Fruit fly (Drosophila melanogaster) whole organism, embryonic: ENCODE measurements around the gene CG8837.

ENCODE experiments used
- Bdp1 ChIP-seq: fragments of 200-800 bp; sonication (Bioruptor generic); optimal IDR thresholded peaks from 3 replicates; lab custom pipeline; 2016; ENCODE audit warnings: missing biosample characterization, missing genetic modification characterization
- CG10274 ChIP-seq: fragments of 200-800 bp; sonication (Bioruptor generic); optimal IDR thresholded peaks from 3 replicates; lab custom pipeline; 2017; ENCODE audit warnings: missing biosample characterization, mild to moderate bottlenecking, missing genetic modification characterization
- CG10431 ChIP-seq: fragments of 200-800 bp; sonication (Bioruptor generic); optimal IDR thresholded peaks from 3 replicates; lab custom pipeline; 2018; ENCODE audit warnings: missing biosample characterization, mild to moderate bottlenecking, missing genetic modification characterization
- CG12942 ChIP-seq: fragments of 200-800 bp; sonication (Bioruptor generic); optimal IDR thresholded peaks from 3 replicates; lab custom pipeline; 2016; ENCODE audit warnings: missing biosample characterization, missing genetic modification characterization
- CG13287 ChIP-seq: fragments of 200-800 bp; sonication (Bioruptor generic); IDR thresholded peaks from 2 replicates; pipeline ENCODE4 v1.3.6; 2022; ENCODE audit warnings: missing biosample characterization, missing genetic modification characterization; ENCODE audit not compliant: partially characterized antibody
- CG14860 ChIP-seq: fragments of 200-800 bp; sonication (Bioruptor generic); IDR thresholded peaks from 3 replicates; pipeline ENCODE4 v1.3.6; 2022; ENCODE audit warnings: missing biosample characterization, missing genetic modification characterization; ENCODE audit not compliant: partially characterized antibody
- CG15073 ChIP-seq: fragments of 200-800 bp; sonication (Bioruptor generic); optimal IDR thresholded peaks from 2 replicates; lab custom pipeline; 2016; ENCODE audit warnings: missing biosample characterization, missing genetic modification characterization
- CG1603 ChIP-seq: fragments of 200-800 bp; sonication (Bioruptor generic); optimal IDR thresholded peaks from 2 replicates; lab custom pipeline; 2019; ENCODE audit warnings: missing biosample characterization, mild to moderate bottlenecking, missing genetic modification characterization, moderate library complexity
- CG18599 ChIP-seq: fragments of 200-800 bp; sonication (Bioruptor generic); optimal IDR thresholded peaks from 3 replicates; lab custom pipeline; 2017; ENCODE audit warnings: missing biosample characterization, missing genetic modification characterization, mild to moderate bottlenecking, moderate library complexity, missing genetic modification reagents
- CG4424 ChIP-seq: fragments of 200-800 bp; sonication (Bioruptor generic); optimal IDR thresholded peaks from 3 replicates; lab custom pipeline; 2016; ENCODE audit warnings: missing biosample characterization, missing genetic modification characterization
- CG4820 ChIP-seq: fragments of 200-800 bp; sonication (Bioruptor generic); optimal IDR thresholded peaks from 3 replicates; lab custom pipeline; 2016; ENCODE audit warnings: missing biosample characterization, missing genetic modification characterization
- CG4854 ChIP-seq: fragments of 200-800 bp; sonication (Bioruptor generic); optimal IDR thresholded peaks from 2 replicates; lab custom pipeline; 2016; ENCODE audit warnings: missing biosample characterization, missing genetic modification characterization, inconsistent platforms
- CG5245 ChIP-seq: fragments of 200-800 bp; sonication (Bioruptor generic); optimal IDR thresholded peaks from 3 replicates; lab custom pipeline; 2016; ENCODE audit warnings: missing biosample characterization, missing genetic modification characterization
- CG6254 ChIP-seq: fragments of 200-800 bp; sonication (Bioruptor generic); optimal IDR thresholded peaks from 3 replicates; lab custom pipeline; 2017; ENCODE audit warnings: mild to moderate bottlenecking, missing biosample characterization, missing genetic modification reagents, missing genetic modification characterization
- CG7357 ChIP-seq: fragments of 200-800 bp; sonication (Bioruptor generic); IDR thresholded peaks from 3 replicates; pipeline ENCODE4 v1.3.6; 2022; ENCODE audit warnings: missing biosample characterization, missing genetic modification characterization
- CG7372 ChIP-seq: fragments of 200-800 bp; sonication (Bioruptor generic); IDR thresholded peaks from 2 replicates; pipeline ENCODE4 v1.3.6; 2022; ENCODE audit warnings: missing biosample characterization, missing genetic modification characterization
- CG9609 ChIP-seq: fragments of 200-800 bp; sonication (Bioruptor generic); optimal IDR thresholded peaks from 3 replicates; lab custom pipeline; 2016; ENCODE audit warnings: missing biosample characterization, missing genetic modification characterization
- Chrac-16 ChIP-seq: fragments of 200-800 bp; sonication (Bioruptor generic); optimal IDR thresholded peaks from 3 replicates; lab custom pipeline; 2016; ENCODE audit warnings: missing biosample characterization, missing genetic modification characterization
- Dip3 ChIP-seq: fragments of 200-800 bp; sonication (Bioruptor generic); optimal IDR thresholded peaks from 3 replicates; lab custom pipeline; 2016; ENCODE audit warnings: missing biosample characterization, missing genetic modification characterization
- Dp ChIP-seq: fragments of 200-800 bp; sonication (Bioruptor generic); optimal IDR thresholded peaks from 2 replicates; lab custom pipeline; 2018; ENCODE audit warnings: missing biosample characterization, mild to moderate bottlenecking, missing genetic modification characterization, moderate library complexity
- E2f1 ChIP-seq: fragments of 200-800 bp; sonication (Bioruptor generic); IDR thresholded peaks from 2 replicates; pipeline ENCODE4 v1.3.6; 2022; ENCODE audit warnings: missing biosample characterization, missing genetic modification characterization
- HLH54F ChIP-seq: fragments of 200-800 bp; sonication (Bioruptor generic); optimal IDR thresholded peaks from 3 replicates; lab custom pipeline; 2016; ENCODE audit warnings: missing biosample characterization, missing genetic modification characterization
- Hr3 ChIP-seq: fragments of 200-800 bp; sonication (Bioruptor generic); optimal IDR thresholded peaks from 3 replicates; lab custom pipeline; 2016; ENCODE audit warnings: missing biosample characterization, missing genetic modification characterization
- NK7.1 ChIP-seq: fragments of 200-800 bp; sonication (Bioruptor generic); optimal IDR thresholded peaks from 3 replicates; lab custom pipeline; 2016; ENCODE audit warnings: missing biosample characterization, missing genetic modification characterization
- Neu2 ChIP-seq: fragments of 200-800 bp; sonication (Bioruptor generic); optimal IDR thresholded peaks from 3 replicates; lab custom pipeline; 2016; ENCODE audit warnings: missing biosample characterization, missing genetic modification characterization, borderline replicate concordance
- Nf-YA ChIP-seq: fragments of 200-800 bp; sonication (Bioruptor generic); IDR thresholded peaks from 2 replicates; pipeline ENCODE4 v1.3.6; 2022; ENCODE audit warnings: missing biosample characterization, missing genetic modification characterization
- NfI ChIP-seq: fragments of 200-800 bp; sonication (Bioruptor generic); optimal IDR thresholded peaks from 3 replicates; lab custom pipeline; 2018; ENCODE audit warnings: missing biosample characterization, mild to moderate bottlenecking, missing genetic modification characterization, moderate library complexity
- ara ChIP-seq: fragments of 200-800 bp; sonication (Bioruptor generic); IDR thresholded peaks from 2 replicates; pipeline ENCODE4 v1.3.6; 2022; ENCODE audit warnings: missing biosample characterization, missing genetic modification characterization
- ato ChIP-seq: fragments of 200-800 bp; sonication (Bioruptor generic); IDR thresholded peaks from 2 replicates; pipeline ENCODE4 v1.3.6; 2022; ENCODE audit warnings: missing biosample characterization, missing genetic modification characterization; ENCODE audit not compliant: partially characterized antibody
- caup ChIP-seq: fragments of 200-800 bp; sonication (Bioruptor generic); optimal IDR thresholded peaks from 3 replicates; lab custom pipeline; 2017; ENCODE audit warnings: missing biosample characterization, mild to moderate bottlenecking, missing genetic modification characterization, moderate library complexity; ENCODE audit not compliant: severe bottlenecking
- crc ChIP-seq: fragments of 200-800 bp; sonication (Bioruptor generic); optimal IDR thresholded peaks from 2 replicates; lab custom pipeline; 2016; ENCODE audit warnings: missing biosample characterization, missing genetic modification characterization
- dan ChIP-seq: fragments of 200-800 bp; sonication (Bioruptor generic); IDR thresholded peaks from 2 replicates; pipeline ENCODE4 v1.3.6; 2022; ENCODE audit warnings: missing biosample characterization, missing genetic modification characterization
- dm ChIP-seq: fragments of 200-800 bp; sonication (Bioruptor generic); optimal IDR thresholded peaks from 3 replicates; lab custom pipeline; 2016; ENCODE audit warnings: missing biosample characterization, missing genetic modification characterization
- dpn ChIP-seq, 2 experiments: fragments of 200-800 bp; sonication (Bioruptor generic); optimal IDR thresholded peaks; 3 replicates each; lab custom pipeline; 2016; ENCODE audit warnings: missing biosample characterization in 2 of 2, missing genetic modification characterization in 2 of 2
- ewg ChIP-seq: fragments of 200-800 bp; sonication (Bioruptor generic); optimal IDR thresholded peaks from 3 replicates; lab custom pipeline; 2017; ENCODE audit warnings: mild to moderate bottlenecking, missing biosample characterization, missing genetic modification reagents, missing genetic modification characterization
- fu2 ChIP-seq: fragments of 200-800 bp; sonication (Bioruptor generic); optimal IDR thresholded peaks from 2 replicates; lab custom pipeline; 2016; ENCODE audit warnings: missing biosample characterization, missing genetic modification characterization
- gsb ChIP-seq: fragments of 200-800 bp; sonication (Bioruptor generic); IDR thresholded peaks from 2 replicates; pipeline ENCODE4 v1.3.6; 2022; ENCODE audit warnings: missing biosample characterization, missing genetic modification characterization
- ind ChIP-seq: fragments of 200-800 bp; sonication (Bioruptor generic); optimal IDR thresholded peaks from 3 replicates; lab custom pipeline; 2016; ENCODE audit warnings: missing biosample characterization, missing genetic modification characterization
- jumu ChIP-seq: fragments of 200-800 bp; sonication (Bioruptor generic); optimal IDR thresholded peaks from 3 replicates; lab custom pipeline; 2016; ENCODE audit warnings: missing biosample characterization, missing genetic modification characterization
- klu ChIP-seq: fragments of 200-800 bp; sonication (Bioruptor generic); IDR thresholded peaks from 2 replicates; pipeline ENCODE4 v1.3.6; 2022; ENCODE audit warnings: missing biosample characterization, missing genetic modification characterization
- pzg ChIP-seq: fragments of 200-800 bp; sonication (Bioruptor generic); optimal IDR thresholded peaks from 3 replicates; lab custom pipeline; 2018; ENCODE audit warnings: missing biosample characterization, mild to moderate bottlenecking, missing genetic modification characterization, moderate library complexity
- sd ChIP-seq: fragments of 200-800 bp; sonication (Bioruptor generic); optimal IDR thresholded peaks from 3 replicates; lab custom pipeline; 2018; ENCODE audit warnings: missing biosample characterization, mild to moderate bottlenecking, missing genetic modification characterization, moderate library complexity
- sisA ChIP-seq: fragments of 200-800 bp; sonication (Bioruptor generic); IDR thresholded peaks from 2 replicates; pipeline ENCODE4 v1.3.6; 2022; ENCODE audit warnings: missing biosample characterization, missing genetic modification characterization
- so ChIP-seq: fragments of 200-800 bp; sonication (Bioruptor generic); IDR thresholded peaks from 3 replicates; pipeline ENCODE4 v1.3.6; 2022; ENCODE audit warnings: missing biosample characterization, missing genetic modification characterization
- sug ChIP-seq: fragments of 200-800 bp; optimal IDR thresholded peaks from 2 replicates; lab custom pipeline; 2019; ENCODE audit warnings: missing biosample characterization, mild to moderate bottlenecking, missing genetic modification characterization, moderate library complexity
- tin ChIP-seq: fragments of 200-800 bp; sonication (Bioruptor generic); optimal IDR thresholded peaks from 3 replicates; lab custom pipeline; 2016; ENCODE audit warnings: missing biosample characterization, missing genetic modification characterization
- trem ChIP-seq: fragments of 200-800 bp; optimal IDR thresholded peaks from 3 replicates; lab custom pipeline; 2019; ENCODE audit warnings: missing biosample characterization, mild to moderate bottlenecking, missing genetic modification characterization, moderate library complexity
- tx ChIP-seq: fragments of 200-800 bp; sonication (Bioruptor generic); optimal IDR thresholded peaks from 2 replicates; lab custom pipeline; 2016; ENCODE audit warnings: missing biosample characterization, missing genetic modification characterization
- wor ChIP-seq: fragments of 200-800 bp; sonication (Bioruptor generic); IDR thresholded peaks from 2 replicates; pipeline ENCODE4 v1.3.6; 2022; ENCODE audit warnings: missing biosample characterization, missing genetic modification characterization
- zfh1 ChIP-seq: fragments of 200-800 bp; sonication (Bioruptor generic); IDR thresholded peaks from 3 replicates; pipeline ENCODE4 v1.3.6; 2022; ENCODE audit warnings: missing biosample characterization, missing genetic modification characterization

CG8837 gene

dm6 chr2L:3338566-3339215 lies 18.6 kb downstream of the CG8837 start (continued):
- no peak for TF ChIP-seq CG10274 (GFP tag; lab: Kevin White, UChicago)
- no peak for TF ChIP-seq CG14860 (GFP tag; lab: Robert Waterston, UW)
- peak; percentile 74 for TF ChIP-seq tx (GFP tag; lab: Kevin White, UChicago)
- TF ChIP-seq fu2 (GFP tag; lab: Kevin White, UChicago) = peak; percentile 38
- no peak for TF ChIP-seq gsb (GFP tag; lab: Robert Waterston, UW)
- TF ChIP-seq HLH54F (GFP tag; lab: Kevin White, UChicago) = peak; percentile 9
- TF ChIP-seq CG4820 (GFP tag; lab: Kevin White, UChicago) = peak; percentile 85
- TF ChIP-seq ind (GFP tag; lab: Kevin White, UChicago) = peak; percentile 78
- TF ChIP-seq Dip3 (GFP tag; lab: Kevin White, UChicago) = no peak
- peak; percentile 87 for TF ChIP-seq zfh1 (GFP tag; lab: Robert Waterston, UW)
- TF ChIP-seq Bdp1 (GFP tag; lab: Kevin White, UChicago) = peak; percentile 70
- TF ChIP-seq dm (GFP tag; lab: Kevin White, UChicago) = peak; percentile 66
- TF ChIP-seq CG7357 (GFP tag; lab: Robert Waterston, UW) = peak; percentile 61; the same call in 1 of the 3 replicates
- TF ChIP-seq CG10431 (GFP tag; lab: Kevin White, UChicago) = peak; percentile 38
- TF ChIP-seq Hr3 (GFP tag; lab: Kevin White, UChicago) = peak; percentile 87
- peak; percentile 88 for TF ChIP-seq ara (GFP tag; lab: Robert Waterston, UW)
- TF ChIP-seq caup (GFP tag; lab: Kevin White, UChicago) = no peak
- peak; percentile 93 for TF ChIP-seq CG1603 (tag; lab: Kevin White, UChicago)
- TF ChIP-seq CG18599 (GFP tag; lab: Kevin White, UChicago) = peak; percentile 69
- peak; percentile 85 for TF ChIP-seq tin (GFP tag; lab: Kevin White, UChicago)
- peak; percentile 41 for TF ChIP-seq CG15073 (GFP tag; lab: Kevin White, UChicago)
- peak; percentile 91 for TF ChIP-seq CG4424 (GFP tag; lab: Kevin White, UChicago)
- TF ChIP-seq crc (GFP tag; lab: Kevin White, UChicago) = peak; percentile 82
- TF ChIP-seq CG6254 (GFP tag; lab: Kevin White, UChicago) = peak; percentile 73
- no peak for TF ChIP-seq pzg (GFP tag; lab: Kevin White, UChicago)
- TF ChIP-seq sisA (GFP tag; lab: Robert Waterston, UW) = peak; percentile 91
- TF ChIP-seq E2f1 (GFP tag; lab: Robert Waterston, UW) = peak; percentile 70
- peak; percentile 45; the same call in 1 of the 3 replicates for TF ChIP-seq so
- TF ChIP-seq dan = peak; percentile 50; the same call in 1 of the 2 replicates
- no peak for TF ChIP-seq ato
- peak; percentile 74 for TF ChIP-seq CG12942
- TF ChIP-seq CG5245 (GFP tag; lab: Kevin White, UChicago) = peak; percentile 78
- peak; percentile 89 for TF ChIP-seq ewg (GFP tag; lab: Kevin White, UChicago)
- TF ChIP-seq NK7.1 (GFP tag; lab: Kevin White, UChicago) = peak; percentile 35
- TF ChIP-seq CG7372 (GFP tag; lab: Robert Waterston, UW) = 0 out of 2 replicates have a peak, but pooled peaks have one; percentile 14
- TF ChIP-seq Dp (GFP tag; lab: Kevin White, UChicago) = no peak
- peak; percentile 86 for TF ChIP-seq Chrac-16
- peak; percentile 88 for TF ChIP-seq jumu (GFP tag; lab: Kevin White, UChicago)
- no peak for TF ChIP-seq klu
- TF ChIP-seq CG13287 (GFP tag; lab: Robert Waterston, UW) = no peak
- TF ChIP-seq sd (tag; lab: Kevin White, UChicago) = no peak
- peak; percentile 65 for TF ChIP-seq Nf-YA (GFP tag; lab: Robert Waterston, UW)
- peak; percentile 43 for TF ChIP-seq NfI
- TF ChIP-seq CG4854 (GFP tag; lab: Kevin White, UChicago) = no peak
- TF ChIP-seq trem = peak; percentile 85
- TF ChIP-seq Neu2 = no peak
- no peak for TF ChIP-seq sug (tag; lab: Kevin White, UChicago)
- TF ChIP-seq CG9609 (GFP tag; lab: Kevin White, UChicago) = peak; percentile 87
- peak; percentile 70 for TF ChIP-seq wor
- TF ChIP-seq dpn (GFP tag; optimal IDR thresholded peaks at IDR 0.05; lab: Kevin White, UChicago) = peak; percentile 77 to 82
